3 fruit fly cellular contexts compared by ENCODE assay signal in genomic region chr3R:6397611-6398092, dm6.
TF ChIP-seq lines count a peak whose summit lies in the region.

No protein-coding gene starts in this region.

TF ChIP-seq in whole organism, adult, 20 proteins besides CTCF, POLR2A, EP300 and RAD21 (continued from another document):
- TF ChIP-seq CG33017 (tag; optimal IDR thresholded peaks at IDR 0.05; lab: Kevin White, UChicago) (peak; percentile 31), tj (GFP tag; optimal IDR thresholded peaks at IDR 0.05; lab: Kevin White, UChicago) (peak; percentile 41)
TF ChIP-seq in whole organism, adult: peak in this region for 13.

TF ChIP-seq in whole organism, embryonic, 481 proteins besides CTCF, POLR2A, EP300 and RAD21 (continued from another document and continues in another):
- TF ChIP-seq CG13424 (tag; optimal IDR thresholded peaks at IDR 0.05; lab: Kevin White, UChicago) = peak; percentile 40
- TF ChIP-seq z (GFP tag; IDR thresholded peaks at IDR 0.05; lab: Robert Waterston, UW) = no peak
- TF ChIP-seq CG4730 (GFP tag; IDR thresholded peaks at IDR 0.05; lab: Robert Waterston, UW) = no peak
- TF ChIP-seq nom (GFP tag; optimal IDR thresholded peaks at IDR 0.05; lab: Kevin White, UChicago) = no peak
- TF ChIP-seq Mes4 (GFP tag; optimal IDR thresholded peaks at IDR 0.05; lab: Kevin White, UChicago) = no peak
- no peak for TF ChIP-seq CG14710 (tag; optimal IDR thresholded peaks at IDR 0.05; lab: Kevin White, UChicago)
- peak; percentile 66 for TF ChIP-seq D19A (tag; optimal IDR thresholded peaks at IDR 0.05; lab: Kevin White, UChicago)
- no peak for TF ChIP-seq dm (GFP tag; optimal IDR thresholded peaks at IDR 0.05; lab: Kevin White, UChicago)
- TF ChIP-seq Bgb (GFP tag; IDR thresholded peaks at IDR 0.05; lab: Robert Waterston, UW; ENCODE audit: partially characterized antibody) = peak; percentile 60
- TF ChIP-seq CG5953 (GFP tag; IDR thresholded peaks at IDR 0.05; lab: Robert Waterston, UW) = no peak
- TF ChIP-seq CG11398 (GFP tag; optimal IDR thresholded peaks at IDR 0.05; lab: Kevin White, UChicago) = no peak
- TF ChIP-seq phol (tag; optimal IDR thresholded peaks at IDR 0.05; lab: Kevin White, UChicago) = peak; percentile 2
- TF ChIP-seq CG2129 (GFP tag; IDR thresholded peaks at IDR 0.05; lab: Robert Waterston, UW; ENCODE audit: partially characterized antibody) = no peak
- no peak for TF ChIP-seq twi (tag; optimal IDR thresholded peaks at IDR 0.05; lab: Kevin White, UChicago)
- peak; percentile 7 for TF ChIP-seq CG12769 (tag; optimal IDR thresholded peaks at IDR 0.05; lab: Kevin White, UChicago)
- TF ChIP-seq emc (GFP tag; optimal IDR thresholded peaks at IDR 0.05; lab: Kevin White, UChicago) = no peak
- no peak for TF ChIP-seq luna (GFP tag; optimal IDR thresholded peaks at IDR 0.05; lab: Kevin White, UChicago)
- TF ChIP-seq Fer1 (GFP tag; optimal IDR thresholded peaks at IDR 0.05; lab: Kevin White, UChicago) = no peak
- TF ChIP-seq CG32772 (GFP tag; IDR thresholded peaks at IDR 0.05; lab: Robert Waterston, UW) = no peak
- no peak; the same call in 1 of the 2 replicates for TF ChIP-seq stc (GFP tag; IDR thresholded peaks at IDR 0.05; lab: Robert Waterston, UW)
- TF ChIP-seq CG32767 (GFP tag; IDR thresholded peaks at IDR 0.05; lab: Robert Waterston, UW) = no peak
- no peak for TF ChIP-seq CG9876 (GFP tag; optimal IDR thresholded peaks at IDR 0.05; lab: Kevin White, UChicago)
- TF ChIP-seq CG43689 (GFP tag; IDR thresholded peaks at IDR 0.05; lab: Robert Waterston, UW) = no peak
- no peak for TF ChIP-seq CG15601 (tag; optimal IDR thresholded peaks at IDR 0.05; lab: Kevin White, UChicago)
- peak; percentile 28 for TF ChIP-seq Blimp-1 (GFP tag; optimal IDR thresholded peaks at IDR 0.05; lab: Kevin White, UChicago)
- no peak for TF ChIP-seq Hr39 (optimal IDR thresholded peaks at IDR 0.05; lab: Kevin White, UChicago)
- peak; percentile 35 for TF ChIP-seq ATbp (GFP tag; optimal IDR thresholded peaks at IDR 0.05; lab: Kevin White, UChicago)
- TF ChIP-seq Atf6 (GFP tag; IDR thresholded peaks at IDR 0.05; lab: Robert Waterston, UW) = 0 out of 2 replicates have a peak, but pooled peaks have one; percentile 33
- no peak for TF ChIP-seq klu (GFP tag; IDR thresholded peaks at IDR 0.05; lab: Robert Waterston, UW)
- TF ChIP-seq hb (GFP tag; IDR thresholded peaks at IDR 0.05; lab: Robert Waterston, UW; ENCODE audit: partially characterized antibody) = peak; percentile 58; the same call in 1 of the 3 replicates
- peak in 1 of 2 experiments; percentile 14 for TF ChIP-seq eve (GFP tag; optimal IDR thresholded peaks at IDR 0.05; lab: Kevin White, UChicago)
- peak; percentile 19 for TF ChIP-seq Hmr (GFP tag; optimal IDR thresholded peaks at IDR 0.05; lab: Kevin White, UChicago)
- no peak for TF ChIP-seq fd102C (GFP tag; optimal IDR thresholded peaks at IDR 0.05; lab: Kevin White, UChicago)
- peak; percentile 72; the same call in 2 of the 3 replicates for TF ChIP-seq HLH4C (GFP tag; IDR thresholded peaks at IDR 0.05; lab: Robert Waterston, UW; ENCODE audit: partially characterized antibody)
- TF ChIP-seq CG16863 (GFP tag; optimal IDR thresholded peaks at IDR 0.05; lab: Kevin White, UChicago) = no peak
- TF ChIP-seq tio (GFP tag; optimal IDR thresholded peaks at IDR 0.05; lab: Kevin White, UChicago) = no peak
- no peak for TF ChIP-seq ham (GFP tag; IDR thresholded peaks at IDR 0.05; lab: Robert Waterston, UW)
- no peak for TF ChIP-seq Ravus (GFP tag; IDR thresholded peaks at IDR 0.05; lab: Robert Waterston, UW)
- TF ChIP-seq CG14965 (GFP tag; optimal IDR thresholded peaks at IDR 0.05; lab: Kevin White, UChicago; ENCODE audit: borderline replicate concordance) = no peak
- no peak for TF ChIP-seq ERR (GFP tag; optimal IDR thresholded peaks at IDR 0.05; lab: Kevin White, UChicago)
- no peak for TF ChIP-seq CG10565 (GFP tag; optimal IDR thresholded peaks at IDR 0.05; lab: Kevin White, UChicago)
- TF ChIP-seq da (GFP tag; optimal IDR thresholded peaks at IDR 0.05; lab: Kevin White, UChicago) = no peak
- TF ChIP-seq HLH3B (GFP tag; IDR thresholded peaks at IDR 0.05; lab: Robert Waterston, UW) = no peak
- TF ChIP-seq CG4360 (GFP tag; IDR thresholded peaks at IDR 0.05; lab: Robert Waterston, UW) = no peak
- TF ChIP-seq mam (GFP tag; optimal IDR thresholded peaks at IDR 0.05; lab: Kevin White, UChicago) = peak; percentile 30
- TF ChIP-seq ftz-f1 (GFP tag; optimal IDR thresholded peaks at IDR 0.05; lab: Kevin White, UChicago) = no peak
- TF ChIP-seq sd (tag; optimal IDR thresholded peaks at IDR 0.05; lab: Kevin White, UChicago) = no peak
- no peak for TF ChIP-seq CG4404 (GFP tag; IDR thresholded peaks at IDR 0.05; lab: Robert Waterston, UW)
- no peak for TF ChIP-seq btn (GFP tag; optimal IDR thresholded peaks at IDR 0.05; lab: Kevin White, UChicago)
- TF ChIP-seq amos (GFP tag; IDR thresholded peaks at IDR 0.05; lab: Robert Waterston, UW; ENCODE audit: partially characterized antibody) = no peak
- no peak for TF ChIP-seq peb (GFP tag; IDR thresholded peaks at IDR 0.05; lab: Robert Waterston, UW)
- peak; percentile 27 for TF ChIP-seq Fer3 (tag; optimal IDR thresholded peaks at IDR 0.05; lab: Kevin White, UChicago)
- TF ChIP-seq CG8765 (GFP tag; IDR thresholded peaks at IDR 0.05; lab: Robert Waterston, UW) = no peak
- no peak for TF ChIP-seq CG3407 (GFP tag; optimal IDR thresholded peaks at IDR 0.05; lab: Kevin White, UChicago)
- peak; percentile 21 for TF ChIP-seq CG9817 (tag; optimal IDR thresholded peaks at IDR 0.05; lab: Kevin White, UChicago)
- peak; percentile 6 for TF ChIP-seq CG17359 (tag; optimal IDR thresholded peaks at IDR 0.05; lab: Kevin White, UChicago)
- TF ChIP-seq crc (GFP tag; optimal IDR thresholded peaks at IDR 0.05; lab: Kevin White, UChicago) = no peak
- no peak for TF ChIP-seq dan (GFP tag; IDR thresholded peaks at IDR 0.05; lab: Robert Waterston, UW)
- no peak for TF ChIP-seq sna (GFP tag; IDR thresholded peaks at IDR 0.05; lab: Robert Waterston, UW; ENCODE audit: partially characterized antibody)
- no peak for TF ChIP-seq abd-A (tag; optimal IDR thresholded peaks at IDR 0.05; lab: Kevin White, UChicago)
- peak; percentile 30 for TF ChIP-seq nmo (GFP tag; optimal IDR thresholded peaks at IDR 0.05; lab: Kevin White, UChicago)
- no peak; the same call in 1 of the 2 replicates for TF ChIP-seq sisA (GFP tag; IDR thresholded peaks at IDR 0.05; lab: Robert Waterston, UW)
- TF ChIP-seq fd96Cb (tag; optimal IDR thresholded peaks at IDR 0.05; lab: Kevin White, UChicago) = peak; percentile 8
- no peak for TF ChIP-seq CG13624 (GFP tag; optimal IDR thresholded peaks at IDR 0.05; lab: Kevin White, UChicago)
- no peak for TF ChIP-seq maf-S (GFP tag; optimal IDR thresholded peaks at IDR 0.05; lab: Kevin White, UChicago)
- TF ChIP-seq CG7357 (GFP tag; IDR thresholded peaks at IDR 0.05; lab: Robert Waterston, UW) = no peak

TF ChIP-seq in whole organism, prepupa, 60 proteins besides CTCF, POLR2A, EP300 and RAD21 (continued from another document):
- peak; percentile 23 for TF ChIP-seq CG8632 (GFP tag; optimal IDR thresholded peaks at IDR 0.05; lab: Kevin White, UChicago)
- no peak for TF ChIP-seq CG6808 (GFP tag; optimal IDR thresholded peaks at IDR 0.05; lab: Kevin White, UChicago)
- no peak for TF ChIP-seq Lpt (GFP tag; optimal IDR thresholded peaks at IDR 0.05; lab: Kevin White, UChicago)
- no peak for TF ChIP-seq salr (GFP tag; optimal IDR thresholded peaks at IDR 0.05; lab: Kevin White, UChicago)
- no peak for TF ChIP-seq Hr38 (GFP tag; optimal IDR thresholded peaks at IDR 0.05; lab: Kevin White, UChicago)
- peak; percentile 69 for TF ChIP-seq fkh (GFP tag; optimal IDR thresholded peaks at IDR 0.05; lab: Kevin White, UChicago)
- peak; percentile 83 for TF ChIP-seq svp (GFP tag; lab: Kevin White, UChicago)
- peak; percentile 46 for TF ChIP-seq CG34406 (GFP tag; optimal IDR thresholded peaks at IDR 0.05; lab: Kevin White, UChicago)
- peak; percentile 27 for TF ChIP-seq net (GFP tag; optimal IDR thresholded peaks at IDR 0.05; lab: Kevin White, UChicago)
- TF ChIP-seq CG9139 (GFP tag; optimal IDR thresholded peaks at IDR 0.05; lab: Kevin White, UChicago) = no peak
- TF ChIP-seq acj6 (GFP tag; optimal IDR thresholded peaks at IDR 0.05; lab: Kevin White, UChicago) = peak; percentile 37
- TF ChIP-seq Sox15 (GFP tag; optimal IDR thresholded peaks at IDR 0.05; lab: Kevin White, UChicago) = peak; percentile 10
- no peak for TF ChIP-seq CG8319 (GFP tag; optimal IDR thresholded peaks at IDR 0.05; lab: Kevin White, UChicago)
- peak; percentile 48 for TF ChIP-seq vri (GFP tag; optimal IDR thresholded peaks at IDR 0.05; lab: Kevin White, UChicago)
- TF ChIP-seq CG4318 (GFP tag; optimal IDR thresholded peaks at IDR 0.05; lab: Kevin White, UChicago) = no peak
- TF ChIP-seq CG15336 (GFP tag; IDR thresholded peaks at IDR 0.05; lab: Robert Waterston, UW) = peak; percentile 48; the same call in 1 of the 2 replicates
- no peak for TF ChIP-seq CG11762 (GFP tag; optimal IDR thresholded peaks at IDR 0.05; lab: Kevin White, UChicago; ENCODE audit: insufficient read depth)
- peak; percentile 39 for TF ChIP-seq pdm3 (GFP tag; optimal IDR thresholded peaks at IDR 0.05; lab: Kevin White, UChicago)
- TF ChIP-seq spab (GFP tag; optimal IDR thresholded peaks at IDR 0.05; lab: Kevin White, UChicago) = peak; percentile 1
- TF ChIP-seq Gug (GFP tag; IDR thresholded peaks at IDR 0.05; lab: Robert Waterston, UW) = 0 out of 2 replicates have a peak, but pooled peaks have one; percentile 10
- TF ChIP-seq Hr4 (GFP tag; optimal IDR thresholded peaks at IDR 0.05; lab: Kevin White, UChicago) = peak; percentile 2
- TF ChIP-seq lz (GFP tag; optimal IDR thresholded peaks at IDR 0.05; lab: Kevin White, UChicago) = peak; percentile 64
- TF ChIP-seq CG7368 (GFP tag; optimal IDR thresholded peaks at IDR 0.05; lab: Kevin White, UChicago) = peak; percentile 9
- TF ChIP-seq Eip78C (GFP tag; lab: Kevin White, UChicago) = peak; percentile 81
- peak; percentile 42 for TF ChIP-seq dsx (GFP tag; optimal IDR thresholded peaks at IDR 0.05; lab: Kevin White, UChicago; ENCODE audit: poor library complexity, severe bottlenecking)
- peak; percentile 38 for TF ChIP-seq fd59A (GFP tag; optimal IDR thresholded peaks at IDR 0.05; lab: Kevin White, UChicago)
- TF ChIP-seq CG6854 (GFP tag; optimal IDR thresholded peaks at IDR 0.05; lab: Kevin White, UChicago) = no peak
- 0 out of 3 replicates have a peak, but pooled peaks have one; percentile 36 for TF ChIP-seq CG8119 (GFP tag; IDR thresholded peaks at IDR 0.05; lab: Robert Waterston, UW)
- TF ChIP-seq CG32006 (GFP tag; optimal IDR thresholded peaks at IDR 0.05; lab: Kevin White, UChicago) = peak; percentile 40
- 0 out of 3 replicates have a peak, but pooled peaks have one; percentile 34 for TF ChIP-seq CG6163 (GFP tag; IDR thresholded peaks at IDR 0.05; lab: Robert Waterston, UW)
- TF ChIP-seq CG10631 (GFP tag; optimal IDR thresholded peaks at IDR 0.05; lab: Kevin White, UChicago) = peak; percentile 20
- TF ChIP-seq topi (GFP tag; optimal IDR thresholded peaks at IDR 0.05; lab: Kevin White, UChicago) = peak; percentile 60
- peak; percentile 55 for TF ChIP-seq Sox102F (GFP tag; optimal IDR thresholded peaks at IDR 0.05; lab: Kevin White, UChicago)
- peak; percentile 73 for TF ChIP-seq Sox14 (GFP tag; optimal IDR thresholded peaks at IDR 0.05; lab: Kevin White, UChicago)
- TF ChIP-seq CG3032 (tag; optimal IDR thresholded peaks at IDR 0.05; lab: Kevin White, UChicago) = peak; percentile 15
- no peak for TF ChIP-seq dac (GFP tag; optimal IDR thresholded peaks at IDR 0.05; lab: Kevin White, UChicago)
- TF ChIP-seq cyc (GFP tag; optimal IDR thresholded peaks at IDR 0.05; lab: Kevin White, UChicago) = peak; percentile 53
- peak; percentile 72 for TF ChIP-seq esn (GFP tag; optimal IDR thresholded peaks at IDR 0.05; lab: Kevin White, UChicago)
- peak; percentile 2 for TF ChIP-seq Blimp-1 (GFP tag; optimal IDR thresholded peaks at IDR 0.05; lab: Kevin White, UChicago)
- no peak for TF ChIP-seq CG11294 (GFP tag; IDR thresholded peaks at IDR 0.05; lab: Robert Waterston, UW)
TF ChIP-seq in whole organism, prepupa: peak in this region for 45.
